Worm (Caenorhabditis elegans): Measurements from ENCODE around the gene ZC250.5.

- no peak for TF ChIP-seq B0261.1 (tag; optimal IDR thresholded peaks at IDR 0.05)
- no peak for TF ChIP-seq mel-28 (tag; optimal IDR thresholded peaks at IDR 0.05; ENCODE audit: borderline replicate concordance)
- no peak for TF ChIP-seq ztf-28 (GFP tag; IDR thresholded peaks at IDR 0.05)
- TF ChIP-seq attf-5 (GFP tag; optimal IDR thresholded peaks at IDR 0.05) = no peak
- TF ChIP-seq sea-2 (GFP tag; IDR thresholded peaks at IDR 0.05) = no peak
- no peak for TF ChIP-seq lag-1 (GFP tag; IDR thresholded peaks at IDR 0.05)
- no peak for TF ChIP-seq dpl-1 (GFP tag; optimal IDR thresholded peaks at IDR 0.05)
- TF ChIP-seq madf-8 (GFP tag; conservative IDR thresholded peaks at IDR 0.05) = no peak
- no peak for TF ChIP-seq ama-1 (optimal IDR thresholded peaks at IDR 0.05)
- no peak for TF ChIP-seq ama-1 (GFP tag; optimal IDR thresholded peaks at IDR 0.05)
Measured at ce11 chrV:5819903-5820302, 14.3 kb downstream of the ZC250.5 start.

Data from whole organism, young adult.